Worm (Caenorhabditis elegans) whole organism, early embryonic: Measurements from ENCODE around the gene Y62H9A.3.

ENCODE experiments used
- ets-7 ChIP-seq: sonication (generic microtip); optimal IDR thresholded peaks from 2 replicates; lab custom pipeline; 2016; ENCODE audit warnings: missing genotype, missing genetic modification characterization, missing compliant biosample characterization
- hmg-4 ChIP-seq: fragments of 200-800 bp; sonication (Bioruptor generic); optimal IDR thresholded peaks from 2 replicates; lab custom pipeline; 2018; ENCODE audit warnings: mild to moderate bottlenecking, missing genetic modification characterization, missing compliant biosample characterization

- no peak for TF ChIP-seq ets-7 (tag; lab: Kevin White, UChicago)
- TF ChIP-seq hmg-4 (GFP tag; lab: Kevin White, UChicago), result no peak
Observed at ce11 chrX:11907263-11907662, 27.5 kb upstream of the Y62H9A.3 start, which contains the start of gene Y62H9A.11.
